Comparison of ENCODE assay signal across 5 fruit fly cellular contexts in the genomic region with DNA sequence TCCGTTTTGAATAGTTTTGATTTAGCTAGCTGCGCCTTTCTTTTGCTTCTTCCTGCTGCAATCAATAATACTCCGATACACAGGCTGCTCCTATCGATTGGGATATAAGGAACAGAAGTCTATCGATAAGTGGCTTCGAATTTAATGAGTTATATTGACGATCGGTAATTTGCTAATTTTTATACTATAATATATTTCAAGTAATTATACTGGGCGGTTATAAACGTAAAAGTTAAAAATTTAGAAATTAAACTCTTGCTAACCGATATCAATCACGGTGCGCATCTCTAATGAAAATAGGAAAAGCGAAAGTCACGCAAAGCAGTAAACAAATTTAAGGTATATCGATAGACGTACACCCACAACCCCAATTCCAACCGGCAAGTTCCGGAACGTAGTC.
TF ChIP-seq lines count a peak whose summit lies in the region.

A gene (minus strand): TSS at position 73 of the 400 bp plus-strand sequence.
A gene (plus strand): TSS at position 336 of the 400 bp plus-strand sequence.
A gene (plus strand): TSS at position 336 of the 400 bp plus-strand sequence.

- peak; percentile 10 for TF ChIP-seq CTCF in whole organism, embryonic (GFP tag; optimal IDR thresholded peaks at IDR 0.05; lab: Kevin White, UChicago)

TF ChIP-seq in whole organism, adult, 20 proteins besides CTCF, POLR2A, EP300 and RAD21 (continues in another document):
- peak; percentile 62 for TF ChIP-seq CG7101 (tag; optimal IDR thresholded peaks at IDR 0.05; lab: Kevin White, UChicago)
- peak; percentile 57 for TF ChIP-seq CG33017 (tag; optimal IDR thresholded peaks at IDR 0.05; lab: Kevin White, UChicago)
- TF ChIP-seq toe (GFP tag; optimal IDR thresholded peaks at IDR 0.05; lab: Kevin White, UChicago): peak; percentile 83
- peak; percentile 37 for TF ChIP-seq pad (GFP tag; optimal IDR thresholded peaks at IDR 0.05; lab: Kevin White, UChicago)
- peak; percentile 78 for TF ChIP-seq CG14711 (tag; optimal IDR thresholded peaks at IDR 0.05; lab: Kevin White, UChicago)
- peak; percentile 21 for TF ChIP-seq CG12768 (GFP tag; optimal IDR thresholded peaks at IDR 0.05; lab: Kevin White, UChicago)
- peak; percentile 62 for TF ChIP-seq CG1620 (GFP tag; optimal IDR thresholded peaks at IDR 0.05; lab: Kevin White, UChicago)
- TF ChIP-seq CG5204 (GFP tag; optimal IDR thresholded peaks at IDR 0.05; lab: Kevin White, UChicago): peak; percentile 59
- peak; percentile 31 for TF ChIP-seq cic (GFP tag; optimal IDR thresholded peaks at IDR 0.05; lab: Kevin White, UChicago)
- TF ChIP-seq kay (GFP tag; lab: Kevin White, UChicago; ENCODE audit: borderline replicate concordance): peak; percentile 96
- TF ChIP-seq Clk (GFP tag; optimal IDR thresholded peaks at IDR 0.05; lab: Kevin White, UChicago): peak; percentile 38
- TF ChIP-seq ovo (GFP tag; optimal IDR thresholded peaks at IDR 0.05; lab: Kevin White, UChicago): peak; percentile 5
- peak; percentile 39 for TF ChIP-seq CG7045 (GFP tag; optimal IDR thresholded peaks at IDR 0.05; lab: Kevin White, UChicago)
- TF ChIP-seq Mnt (GFP tag; optimal IDR thresholded peaks at IDR 0.05; lab: Kevin White, UChicago): peak; percentile 75
- TF ChIP-seq Hr96 (GFP tag; optimal IDR thresholded peaks at IDR 0.05; lab: Kevin White, UChicago): peak; percentile 70
- peak; percentile 75 for TF ChIP-seq CG11617 (GFP tag; optimal IDR thresholded peaks at IDR 0.05; lab: Kevin White, UChicago)

TF ChIP-seq in whole organism, embryonic, 481 proteins besides CTCF, POLR2A, EP300 and RAD21 (continues in another document):
- TF ChIP-seq bsh (GFP tag; optimal IDR thresholded peaks at IDR 0.05; lab: Kevin White, UChicago) (peak in 1 of 2 experiments; percentile 73), Sox102F (GFP tag; optimal IDR thresholded peaks at IDR 0.05; lab: Kevin White, UChicago) (peak; percentile 68), ab (GFP tag; optimal IDR thresholded peaks at IDR 0.05; lab: Kevin White, UChicago) (no peak), da (GFP tag; optimal IDR thresholded peaks at IDR 0.05; lab: Kevin White, UChicago) (no peak), CG6813 (GFP tag; optimal IDR thresholded peaks at IDR 0.05; lab: Kevin White, UChicago) (no peak), Aef1 (GFP tag; IDR thresholded peaks at IDR 0.05; lab: Robert Waterston, UW) (peak; percentile 61; the same call in 2 of the 3 replicates), Deaf1 (tag; optimal IDR thresholded peaks at IDR 0.05; lab: Kevin White, UChicago) (peak; percentile 37), ato (GFP tag; IDR thresholded peaks at IDR 0.05; lab: Robert Waterston, UW; ENCODE audit: partially characterized antibody) (peak; percentile 98), Awh (GFP tag; IDR thresholded peaks at IDR 0.05; lab: Robert Waterston, UW) (peak; percentile 66; the same call in 1 of the 2 replicates), NC2β (GFP tag; optimal IDR thresholded peaks at IDR 0.05; lab: Kevin White, UChicago) (no peak), Rfx (GFP tag; IDR thresholded peaks at IDR 0.05; lab: Robert Waterston, UW) (peak; percentile 71), ttk (GFP tag; IDR thresholded peaks at IDR 0.05; lab: Robert Waterston, UW) (peak; percentile 63; the same call in 1 of the 2 replicates), CG1792 (GFP tag; optimal IDR thresholded peaks at IDR 0.05; lab: Kevin White, UChicago) (no peak), CG10366 (GFP tag; IDR thresholded peaks at IDR 0.05; lab: Robert Waterston, UW) (peak; percentile 39; the same call in 1 of the 2 replicates), CG9215 (GFP tag; IDR thresholded peaks at IDR 0.05; lab: Robert Waterston, UW) (0 out of 2 replicates have a peak, but pooled peaks have one; percentile 20), Elba2 (GFP tag; optimal IDR thresholded peaks at IDR 0.05; lab: Kevin White, UChicago) (peak; percentile 42)

TF ChIP-seq in whole organism, prepupa, 60 proteins besides CTCF, POLR2A, EP300 and RAD21 (continues in another document):
- TF ChIP-seq fd85E (GFP tag; optimal IDR thresholded peaks at IDR 0.05; lab: Kevin White, UChicago) (no peak), CG6276 (GFP tag; optimal IDR thresholded peaks at IDR 0.05; lab: Kevin White, UChicago) (no peak), lz (GFP tag; optimal IDR thresholded peaks at IDR 0.05; lab: Kevin White, UChicago) (peak; percentile 76), CG11762 (GFP tag; optimal IDR thresholded peaks at IDR 0.05; lab: Kevin White, UChicago; ENCODE audit: insufficient read depth) (peak; percentile 11), CG6163 (GFP tag; IDR thresholded peaks at IDR 0.05; lab: Robert Waterston, UW) (peak; percentile 55; the same call in 2 of the 3 replicates), fd59A (GFP tag; optimal IDR thresholded peaks at IDR 0.05; lab: Kevin White, UChicago) (no peak), Eip75B (GFP tag; optimal IDR thresholded peaks at IDR 0.05; lab: Kevin White, UChicago) (no peak), Eip78C (GFP tag; lab: Kevin White, UChicago) (peak; percentile 89), salr (GFP tag; optimal IDR thresholded peaks at IDR 0.05; lab: Kevin White, UChicago) (no peak), CG32006 (GFP tag; optimal IDR thresholded peaks at IDR 0.05; lab: Kevin White, UChicago) (peak; percentile 53), Hr4 (GFP tag; optimal IDR thresholded peaks at IDR 0.05; lab: Kevin White, UChicago) (peak; percentile 70), esn (GFP tag; optimal IDR thresholded peaks at IDR 0.05; lab: Kevin White, UChicago) (peak; percentile 81), CG8632 (GFP tag; optimal IDR thresholded peaks at IDR 0.05; lab: Kevin White, UChicago) (no peak), CG8319 (GFP tag; optimal IDR thresholded peaks at IDR 0.05; lab: Kevin White, UChicago) (peak; percentile 33), CG31627 (GFP tag; optimal IDR thresholded peaks at IDR 0.05; lab: Kevin White, UChicago) (peak; percentile 62), CG11294 (GFP tag; IDR thresholded peaks at IDR 0.05; lab: Robert Waterston, UW) (no peak), Sox102F (GFP tag; optimal IDR thresholded peaks at IDR 0.05; lab: Kevin White, UChicago) (no peak), Hr39 (GFP tag; optimal IDR thresholded peaks at IDR 0.05; lab: Kevin White, UChicago) (peak; percentile 40)

TF ChIP-seq in whole organism, pupa, 21 proteins besides CTCF, POLR2A, EP300 and RAD21 (continues in another document):
- peak; percentile 52; the same call in 1 of the 2 replicates for TF ChIP-seq Ets98B (GFP tag; IDR thresholded peaks at IDR 0.05; lab: Robert Waterston, UW)
- peak; percentile 41 for TF ChIP-seq CG17806 (tag; optimal IDR thresholded peaks at IDR 0.05; lab: Kevin White, UChicago)
- TF ChIP-seq Pif1B (GFP tag; optimal IDR thresholded peaks at IDR 0.05; lab: Kevin White, UChicago): peak; percentile 69
- TF ChIP-seq Snoo (tag; optimal IDR thresholded peaks at IDR 0.05; lab: Kevin White, UChicago): peak; percentile 45
- no peak; the same call in 1 of the 2 replicates for TF ChIP-seq CG32121 (GFP tag; IDR thresholded peaks at IDR 0.05; lab: Robert Waterston, UW)
- peak; percentile 4 for TF ChIP-seq EcR (GFP tag; optimal IDR thresholded peaks at IDR 0.05; lab: Kevin White, UChicago)
- TF ChIP-seq Pif1A (GFP tag; optimal IDR thresholded peaks at IDR 0.05; lab: Kevin White, UChicago): no peak
- TF ChIP-seq CG8159 (tag; optimal IDR thresholded peaks at IDR 0.05; lab: Kevin White, UChicago): peak; percentile 40
- TF ChIP-seq rn (GFP tag; IDR thresholded peaks at IDR 0.05; lab: Robert Waterston, UW): no peak
- TF ChIP-seq gl (tag; optimal IDR thresholded peaks at IDR 0.05; lab: Kevin White, UChicago): no peak
- TF ChIP-seq CG34367 (tag; optimal IDR thresholded peaks at IDR 0.05; lab: Kevin White, UChicago): no peak
- TF ChIP-seq CG9948 (tag; optimal IDR thresholded peaks at IDR 0.05; lab: Kevin White, UChicago): no peak
- peak; percentile 58 for TF ChIP-seq CG15710 (tag; optimal IDR thresholded peaks at IDR 0.05; lab: Kevin White, UChicago)
- no peak for TF ChIP-seq fd96Ca (GFP tag; IDR thresholded peaks at IDR 0.05; lab: Robert Waterston, UW)
- TF ChIP-seq CG8301 (tag; optimal IDR thresholded peaks at IDR 0.05; lab: Kevin White, UChicago): peak; percentile 52
- no peak for TF ChIP-seq CG10348 (GFP tag; IDR thresholded peaks at IDR 0.05; lab: Robert Waterston, UW)
- TF ChIP-seq CG12605 (GFP tag; IDR thresholded peaks at IDR 0.05; lab: Robert Waterston, UW): no peak
- TF ChIP-seq CG14655 (GFP tag; optimal IDR thresholded peaks at IDR 0.05; lab: Kevin White, UChicago): no peak
- TF ChIP-seq D1 (tag; optimal IDR thresholded peaks at IDR 0.05; lab: Kevin White, UChicago): peak; percentile 26
- peak; percentile 36; the same call in 1 of the 3 replicates for TF ChIP-seq CG4496 (GFP tag; IDR thresholded peaks at IDR 0.05; lab: Robert Waterston, UW)

TF ChIP-seq in whole organism, wandering third instar larva, 38 proteins besides CTCF, POLR2A, EP300 and RAD21 (continues in another document):
- TF ChIP-seq fru (GFP tag; optimal IDR thresholded peaks at IDR 0.05; lab: Kevin White, UChicago) (peak; percentile 70), CG32264 (GFP tag; optimal IDR thresholded peaks at IDR 0.05; lab: Kevin White, UChicago) (peak; percentile 40), OdsH (GFP tag; optimal IDR thresholded peaks at IDR 0.05; lab: Kevin White, UChicago) (peak; percentile 81), dmrt93B (GFP tag; optimal IDR thresholded peaks at IDR 0.05; lab: Kevin White, UChicago) (no peak), N (GFP tag; optimal IDR thresholded peaks at IDR 0.05; lab: Kevin White, UChicago) (no peak), foxo (GFP tag; optimal IDR thresholded peaks at IDR 0.05; lab: Kevin White, UChicago) (peak; percentile 23 to 80), Rel (GFP tag; optimal IDR thresholded peaks at IDR 0.05; lab: Kevin White, UChicago) (peak; percentile 62), Rel (tag; optimal IDR thresholded peaks at IDR 0.05; lab: Kevin White, UChicago) (peak; percentile 87), psq (GFP tag; optimal IDR thresholded peaks at IDR 0.05; lab: Kevin White, UChicago) (peak; percentile 81), pan (optimal IDR thresholded peaks at IDR 0.05; lab: Kevin White, UChicago) (no peak), br (GFP tag; optimal IDR thresholded peaks at IDR 0.05; lab: Kevin White, UChicago) (peak; percentile 73), CrebA (GFP tag; optimal IDR thresholded peaks at IDR 0.05; lab: Kevin White, UChicago; ENCODE audit: borderline replicate concordance) (no peak), sv (GFP tag; optimal IDR thresholded peaks at IDR 0.05; lab: Kevin White, UChicago) (peak; percentile 62), CG9705 (GFP tag; optimal IDR thresholded peaks at IDR 0.05; lab: Kevin White, UChicago) (peak; percentile 50), Hnf4 (GFP tag; optimal IDR thresholded peaks at IDR 0.05; lab: Kevin White, UChicago) (peak; percentile 89), tai (GFP tag; optimal IDR thresholded peaks at IDR 0.05; lab: Kevin White, UChicago) (no peak), HLH106 (tag; optimal IDR thresholded peaks at IDR 0.05; lab: Kevin White, UChicago) (peak; percentile 72), dsf (GFP tag; optimal IDR thresholded peaks at IDR 0.05; lab: Kevin White, UChicago; ENCODE audit: borderline replicate concordance) (peak; percentile 71), Sp1 (GFP tag; optimal IDR thresholded peaks at IDR 0.05; lab: Kevin White, UChicago) (peak; percentile 67), dl (GFP tag; optimal IDR thresholded peaks at IDR 0.05; lab: Kevin White, UChicago; ENCODE audit: insufficient read depth in 1 of 2, partially characterized antibody in 2 of 2) (no peak), sage (GFP tag; optimal IDR thresholded peaks at IDR 0.05; lab: Kevin White, UChicago) (peak; percentile 83)
